Worm (Caenorhabditis elegans) whole organism, L4 larva: Measurements from ENCODE around the gene F53F4.1.

Source experiments
- F10B5.3 ChIP-seq: sonication (generic microtip); optimal IDR thresholded peaks from 2 replicates; lab custom pipeline; 2016; ENCODE audit warnings: mild to moderate bottlenecking, missing genetic modification characterization, missing compliant biosample characterization
- T20F7.1 ChIP-seq: fragments of 200-800 bp; sonication (Bioruptor generic); optimal IDR thresholded peaks from 2 replicates; lab custom pipeline; 2018; ENCODE audit warnings: mild to moderate bottlenecking, missing genetic modification characterization, missing compliant biosample characterization
- aha-1 ChIP-seq: fragments of 150-350 bp; peaks from one replicate; lab custom pipeline; 2014; ENCODE audit warnings: missing biosample characterization, missing genetic modification characterization
- arid-1 ChIP-seq: fragments of 200-800 bp; sonication (Bioruptor generic); conservative IDR thresholded peaks from 2 replicates; pipeline ENCODE4 v1.3.6; 2022; ENCODE audit warnings: missing genetic modification reagents, missing genetic modification characterization, missing compliant biosample characterization
- attf-4 ChIP-seq: sonication (generic microtip); optimal IDR thresholded peaks from 3 replicates; lab custom pipeline; 2017; ENCODE audit warnings: missing biosample characterization, missing genetic modification characterization
- ceh-28 ChIP-seq: fragments of 150-350 bp; optimal IDR thresholded peaks from 2 replicates; lab custom pipeline; 2014; ENCODE audit warnings: missing biosample characterization, missing genetic modification reagents, missing genetic modification characterization
- ceh-32 ChIP-seq: sonication (generic microtip); optimal IDR thresholded peaks from 2 replicates; lab custom pipeline; 2016; ENCODE audit warnings: mild to moderate bottlenecking, missing genetic modification characterization, missing compliant biosample characterization; ENCODE audit not compliant: poor library complexity
- ceh-82 ChIP-seq: sonication (generic microtip); optimal IDR thresholded peaks from 2 replicates; lab custom pipeline; 2017; ENCODE audit warnings: missing biosample characterization, missing genetic modification characterization
- ces-1 ChIP-seq: fragments of 150-350 bp; sonication (generic microtip); optimal IDR thresholded peaks from 4 replicates; lab custom pipeline; 2014; ENCODE audit warnings: missing biosample characterization, missing genetic modification reagents, missing genetic modification characterization
- ctbp-1 ChIP-seq: fragments of 200-800 bp; sonication (Bioruptor generic); IDR thresholded peaks from 2 replicates; pipeline ENCODE4 v1.3.6; 2022; ENCODE audit warnings: missing genetic modification reagents, missing genetic modification characterization, missing compliant biosample characterization
- dmd-6 ChIP-seq: fragments of 200-800 bp; sonication (Bioruptor generic); IDR thresholded peaks from 2 replicates; pipeline ENCODE4 v1.3.6; 2022; ENCODE audit warnings: missing genetic modification reagents, missing genetic modification characterization, missing compliant biosample characterization
- hlh-11 ChIP-seq: fragments of 200-800 bp; sonication (Bioruptor generic); optimal IDR thresholded peaks from 2 replicates; lab custom pipeline; 2018; ENCODE audit warnings: mild to moderate bottlenecking, missing genetic modification characterization, missing compliant biosample characterization
- hlh-30 ChIP-seq: sonication (generic microtip); optimal IDR thresholded peaks from 2 replicates; lab custom pipeline; 2017; ENCODE audit warnings: antibody characterized with exemption, mild to moderate bottlenecking, missing genetic modification characterization, missing compliant biosample characterization; ENCODE audit not compliant: insufficient read depth
- lin-13 ChIP-seq: fragments of 150-350 bp; optimal IDR thresholded peaks from 2 replicates; lab custom pipeline; 2014; ENCODE audit warnings: missing biosample characterization, missing genetic modification reagents, missing genetic modification characterization
- lin-15B ChIP-seq: fragments of 150-350 bp; sonication (generic microtip); optimal IDR thresholded peaks from 3 replicates; lab custom pipeline; 2014; ENCODE audit warnings: missing biosample characterization, missing genetic modification characterization
- mdl-1 ChIP-seq, 2 experiments: fragments of 150-350 bp in 1 of 2; sonication (generic microtip) in 1 of 2; optimal IDR thresholded peaks; 2 replicates each; lab custom pipeline; 2014 to 2017; ENCODE audit warnings: missing biosample characterization in 2 of 2, missing genetic modification characterization in 2 of 2
- mes-2 ChIP-seq: sonication (generic microtip); optimal IDR thresholded peaks from 2 replicates; lab custom pipeline; 2016; ENCODE audit warnings: missing genotype, mild to moderate bottlenecking, missing genetic modification characterization, missing compliant biosample characterization; ENCODE audit not compliant: poor library complexity, severe bottlenecking
- mxl-3 ChIP-seq: fragments of 200-800 bp; sonication (Bioruptor generic); optimal IDR thresholded peaks from 2 replicates; lab custom pipeline; 2018; ENCODE audit warnings: mild to moderate bottlenecking, missing genetic modification characterization, missing compliant biosample characterization
- nhr-11 ChIP-seq: fragments of 150-350 bp; optimal IDR thresholded peaks from 2 replicates; lab custom pipeline; 2014; ENCODE audit warnings: missing biosample characterization, missing genetic modification characterization
- nhr-41 ChIP-seq: fragments of 200-800 bp; sonication (Bioruptor generic); IDR thresholded peaks from 2 replicates; pipeline ENCODE4 v1.3.6; 2022; ENCODE audit warnings: missing genetic modification reagents, missing genetic modification characterization, missing compliant biosample characterization
- nhr-6 ChIP-seq: fragments of 150-350 bp; optimal IDR thresholded peaks from 2 replicates; lab custom pipeline; 2014; ENCODE audit warnings: missing biosample characterization, missing genetic modification characterization
- pha-4 ChIP-seq, 2 experiments: fragments of 150-350 bp in 1 of 2; fragments of 200-800 bp in 1 of 2; sonication (Bioruptor generic) in 1 of 2; IDR thresholded peaks in 1 of 2; optimal IDR thresholded peaks in 1 of 2; 2 replicates each; pipeline versions ENCODE4 v1.3.6 to Lab custom; 2014 to 2022; ENCODE audit warnings: missing genetic modification characterization in 2 of 2, missing genetic modification reagents in 2 of 2, missing biosample characterization in 1 of 2, missing compliant biosample characterization in 1 of 2
- pqm-1 ChIP-seq: sonication (generic microtip); optimal IDR thresholded peaks from 2 replicates; lab custom pipeline; 2017; ENCODE audit warnings: missing biosample characterization, missing genetic modification characterization
- sdz-12 ChIP-seq: fragments of 200-800 bp; sonication (Bioruptor generic); optimal IDR thresholded peaks from 2 replicates; lab custom pipeline; 2018; ENCODE audit warnings: mild to moderate bottlenecking, missing genetic modification characterization, missing compliant biosample characterization
- snpc-1.2 ChIP-seq: fragments of 200-800 bp; sonication (Bioruptor generic); IDR thresholded peaks from 2 replicates; pipeline ENCODE4 v1.3.6; 2022; ENCODE audit warnings: missing genetic modification reagents, missing genetic modification characterization, missing compliant biosample characterization
- snpc-4 ChIP-seq: fragments of 150-350 bp; optimal IDR thresholded peaks from 2 replicates; lab custom pipeline; 2014; ENCODE audit warnings: missing biosample characterization, missing genetic modification characterization
- spr-1 ChIP-seq: sonication (generic microtip); optimal IDR thresholded peaks from 2 replicates; lab custom pipeline; 2016; ENCODE audit warnings: mild to moderate bottlenecking, missing genetic modification characterization, missing compliant biosample characterization
- tra-1 ChIP-seq: fragments of 200-800 bp; sonication (Bioruptor generic); IDR thresholded peaks from 2 replicates; pipeline ENCODE4 v1.3.6; 2022; ENCODE audit warnings: missing genetic modification reagents, missing genetic modification characterization, missing compliant biosample characterization
- unc-130 ChIP-seq: sonication (generic microtip); optimal IDR thresholded peaks from 2 replicates; lab custom pipeline; 2016; ENCODE audit warnings: missing genetic modification reagents, missing genetic modification characterization, missing compliant biosample characterization
- unc-62 ChIP-seq, 3 experiments: fragments of 150-350 bp in 1 of 3; sonication (generic microtip); optimal IDR thresholded peaks in 2 of 3; peaks in 1 of 3; 1 replicate in 1 of 3; 2 replicates in 2 of 3; lab custom pipeline; 2014 to 2017; ENCODE audit warnings: missing biosample characterization in 3 of 3, missing genetic modification characterization in 3 of 3, missing genetic modification reagents in 3 of 3, missing genotype in 1 of 3
- zfp-3 ChIP-seq: fragments of 200-800 bp; sonication (Bioruptor generic); conservative IDR thresholded peaks from 2 replicates; pipeline ENCODE4 v1.3.6; 2022; ENCODE audit warnings: missing genetic modification reagents, missing genetic modification characterization, missing compliant biosample characterization

The F53F4.1 gene

DNA sequence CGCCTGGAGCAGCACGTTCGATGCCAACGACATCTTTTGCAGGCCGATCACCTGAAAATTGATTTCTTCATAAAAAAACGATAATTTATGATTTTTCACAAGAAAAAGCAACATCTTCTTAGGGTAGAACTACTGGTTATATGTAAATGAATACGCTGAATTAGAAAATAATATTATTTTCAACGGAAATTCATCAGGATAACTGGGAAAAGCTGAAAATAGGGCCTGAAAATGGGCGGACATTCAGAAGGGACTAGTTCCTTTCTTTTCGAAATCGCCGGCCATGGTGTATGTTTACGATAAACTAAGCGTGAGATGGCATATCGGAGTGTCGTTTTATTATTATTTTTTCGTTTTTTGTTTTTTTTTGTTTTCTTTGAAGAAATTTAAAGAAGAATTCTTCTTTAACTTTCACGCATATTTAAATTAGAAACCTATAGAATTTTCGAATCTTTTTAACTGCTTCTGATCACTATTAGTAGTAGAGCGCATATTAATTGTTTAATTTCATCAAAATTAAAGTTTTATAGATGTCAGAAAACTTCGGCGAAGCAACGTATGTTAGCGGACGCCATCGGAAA lies 41.0 kb downstream of the F53F4.1 start, which contains the start of the genes nduv-2 and F53F4.12 (continued):
- no peak for TF ChIP-seq mdl-1 (tag; optimal IDR thresholded peaks at IDR 0.05; lab: Kevin White, UChicago)
- peak; percentile 61 for TF ChIP-seq aha-1
- no peak for TF ChIP-seq mxl-3 (GFP tag; lab: Kevin White, UChicago)
- peak; percentile 10 for TF ChIP-seq unc-130 (GFP tag; lab: Kevin White, UChicago)
- TF ChIP-seq nhr-11 (tag; lab: Kevin White, UChicago), result no peak
- TF ChIP-seq arid-1, result no peak
- no peak for TF ChIP-seq lin-13
- TF ChIP-seq spr-1 (tag; lab: Kevin White, UChicago), result no peak
- no peak for TF ChIP-seq sdz-12
- TF ChIP-seq mes-2, result peak; percentile 72
- no peak for TF ChIP-seq ceh-28
- TF ChIP-seq snpc-1.2 (GFP tag; lab: Robert Waterston, UW), result no peak
- no peak for TF ChIP-seq nhr-6 (tag; lab: Kevin White, UChicago)
- TF ChIP-seq tra-1, result no peak
- no peak for TF ChIP-seq ceh-32 (tag; lab: Kevin White, UChicago)

DNA sequence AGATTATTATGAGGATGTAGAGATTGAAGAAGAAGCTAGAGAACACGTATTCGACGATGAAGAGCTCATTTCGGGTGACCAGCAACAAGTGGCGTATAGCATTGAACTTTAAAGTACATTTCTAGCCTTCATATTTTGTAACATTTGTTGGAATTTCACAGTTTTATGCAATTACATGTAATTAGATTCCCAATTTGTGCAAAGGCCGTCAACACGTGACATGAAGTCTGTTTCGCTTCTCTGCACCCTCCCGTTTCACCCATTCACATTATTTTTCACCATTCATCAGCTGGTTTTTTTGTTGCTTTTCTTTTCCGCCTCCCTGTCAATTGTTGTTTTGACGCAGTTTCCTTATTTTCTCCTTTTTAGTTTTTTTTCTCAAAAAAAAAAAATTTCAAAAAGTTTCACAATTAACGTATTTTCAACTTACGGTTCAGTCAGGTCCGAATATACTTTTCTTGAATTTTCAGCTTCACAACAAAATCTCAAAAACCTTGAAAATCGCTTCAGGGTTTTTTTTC lies 42.6 kb downstream of the F53F4.1 start, which contains the start of gene sde-2:
TSS of gene sde-2 (plus strand) at position 471 of the 521 bp plus-strand sequence.
- TF ChIP-seq F10B5.3 (no peak), zfp-3 (no peak), ces-1 (GFP tag; lab: Kevin White, UChicago) (peak; percentile 45), hlh-30 (peak; percentile 57), pha-4 (GFP tag; IDR thresholded peaks at IDR 0.05; lab: Robert Waterston, UW) (no peak), pha-4 (tag; optimal IDR thresholded peaks at IDR 0.05; lab: Kevin White, UChicago) (no peak), unc-62 (GFP tag; optimal IDR thresholded peaks at IDR 0.05 in 1 of 2; lab: Kevin White, UChicago) (peak in 1 of 2 experiments; percentile 53), unc-62 (tag; optimal IDR thresholded peaks at IDR 0.05; lab: Kevin White, UChicago) (no peak), attf-4 (tag; lab: Kevin White, UChicago) (no peak), hlh-11 (tag; lab: Kevin White, UChicago) (no peak), pqm-1 (tag; lab: Kevin White, UChicago) (no peak), ceh-32 (tag; lab: Kevin White, UChicago) (no peak), dmd-6 (GFP tag; lab: Robert Waterston, UW) (no peak)
- TF ChIP-seq, all 104 proteins: peak for 3

DNA sequence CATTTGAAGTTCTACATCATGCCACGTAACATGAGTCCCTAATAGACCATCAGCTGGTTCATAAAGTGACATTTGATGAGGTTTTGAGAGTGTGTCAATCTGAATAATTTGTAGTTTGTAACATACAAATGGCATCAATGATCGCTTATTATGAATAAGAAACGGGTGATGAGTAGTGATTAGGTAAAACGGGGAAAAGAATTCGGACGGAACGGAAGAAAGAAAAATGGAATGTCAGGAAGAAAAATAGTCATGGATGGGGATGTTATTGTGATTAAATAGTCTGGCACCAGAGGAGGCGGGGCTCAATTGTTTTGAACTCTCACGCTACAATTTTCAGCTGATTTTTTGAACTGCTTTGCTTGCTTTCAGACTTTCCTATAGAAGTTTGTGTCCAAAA lies 49.6 kb downstream of the F53F4.1 start, which contains the start of gene H37A05.2:
TSS of gene H37A05.2 (minus strand) at position 101 of the 400 bp plus-strand sequence.
- TF ChIP-seq dmd-6 (GFP tag; lab: Robert Waterston, UW) (no peak), lin-15B (no peak), attf-4 (tag; lab: Kevin White, UChicago) (no peak), ctbp-1 (GFP tag; lab: Robert Waterston, UW) (no peak), nhr-41 (GFP tag; lab: Robert Waterston, UW) (no peak), pqm-1 (tag; lab: Kevin White, UChicago) (no peak), ceh-82 (tag; lab: Kevin White, UChicago) (no peak), T20F7.1 (no peak), snpc-4 (tag; lab: Kevin White, UChicago) (no peak)
